Fruit fly (Drosophila melanogaster) whole organism, pupa: ENCODE results near the gene CG33630.
A peak's percentile ranks its signal among the peaks of the same experiment; 100 is the strongest.

Source experiments
- CG10348 ChIP-seq: fragments of 200-800 bp; sonication (Bioruptor generic); IDR thresholded peaks from 2 replicates; pipeline ENCODE4 v1.3.6; 2022; ENCODE audit warnings: missing biosample characterization, missing genetic modification characterization
- CG12605 ChIP-seq: fragments of 200-800 bp; sonication (Bioruptor generic); IDR thresholded peaks from 2 replicates; pipeline ENCODE4 v1.3.6; 2022; ENCODE audit warnings: missing biosample characterization, missing genetic modification characterization
- CG13204 ChIP-seq: fragments of 200-800 bp; sonication (Bioruptor generic); optimal IDR thresholded peaks from 2 replicates; lab custom pipeline; 2018; ENCODE audit warnings: missing biosample characterization, mild to moderate bottlenecking, missing genetic modification characterization, moderate library complexity
- CG14655 ChIP-seq: fragments of 200-800 bp; sonication (Bioruptor generic); optimal IDR thresholded peaks from 3 replicates; lab custom pipeline; 2017; ENCODE audit warnings: mild to moderate bottlenecking, missing biosample characterization, missing genetic modification reagents, missing genetic modification characterization
- CG15710 ChIP-seq: fragments of 200-800 bp; sonication (Bioruptor generic); optimal IDR thresholded peaks from 2 replicates; lab custom pipeline; 2018; ENCODE audit warnings: missing biosample characterization, mild to moderate bottlenecking, missing genetic modification characterization, moderate library complexity
- CG17806 ChIP-seq: fragments of 200-800 bp; sonication (Bioruptor generic); optimal IDR thresholded peaks from 2 replicates; lab custom pipeline; 2018; ENCODE audit warnings: missing biosample characterization, mild to moderate bottlenecking, missing genetic modification characterization, moderate library complexity
- CG32121 ChIP-seq: fragments of 200-800 bp; sonication (Bioruptor generic); IDR thresholded peaks from 2 replicates; pipeline ENCODE4 v1.3.6; 2022; ENCODE audit warnings: missing biosample characterization, missing genetic modification characterization
- CG34367 ChIP-seq: fragments of 200-800 bp; sonication (Bioruptor generic); optimal IDR thresholded peaks from 2 replicates; lab custom pipeline; 2018; ENCODE audit warnings: missing biosample characterization, mild to moderate bottlenecking, missing genetic modification characterization
- CG4496 ChIP-seq: fragments of 200-800 bp; sonication (Bioruptor generic); IDR thresholded peaks from 3 replicates; pipeline ENCODE4 v1.3.6; 2022; ENCODE audit warnings: missing biosample characterization, missing genetic modification characterization
- CG8159 ChIP-seq: fragments of 200-800 bp; sonication (Bioruptor generic); optimal IDR thresholded peaks from 3 replicates; lab custom pipeline; 2018; ENCODE audit warnings: missing biosample characterization, mild to moderate bottlenecking, missing genetic modification characterization, moderate library complexity
- CG8301 ChIP-seq: fragments of 200-800 bp; sonication (Bioruptor generic); optimal IDR thresholded peaks from 2 replicates; lab custom pipeline; 2018; ENCODE audit warnings: missing biosample characterization, mild to moderate bottlenecking, missing genetic modification characterization
- CG9948 ChIP-seq: fragments of 200-800 bp; sonication (Bioruptor generic); optimal IDR thresholded peaks from 2 replicates; lab custom pipeline; 2018; ENCODE audit warnings: missing biosample characterization, mild to moderate bottlenecking, missing genetic modification characterization, moderate library complexity
- D1 ChIP-seq: fragments of 200-800 bp; sonication (Bioruptor generic); optimal IDR thresholded peaks from 2 replicates; lab custom pipeline; 2018; ENCODE audit warnings: missing biosample characterization, mild to moderate bottlenecking, missing genetic modification characterization, moderate library complexity
- EcR ChIP-seq: fragments of 200-800 bp; sonication (Bioruptor generic); optimal IDR thresholded peaks from 3 replicates; lab custom pipeline; 2019; ENCODE audit warnings: missing biosample characterization, missing genetic modification characterization, mild to moderate bottlenecking, moderate library complexity, missing genetic modification reagents
- Ets98B ChIP-seq: fragments of 200-800 bp; sonication (Bioruptor generic); IDR thresholded peaks from 2 replicates; pipeline ENCODE4 v1.3.6; 2022; ENCODE audit warnings: missing biosample characterization, missing genetic modification characterization
- Pif1A ChIP-seq: fragments of 200-800 bp; sonication (Bioruptor generic); optimal IDR thresholded peaks from 3 replicates; lab custom pipeline; 2016; ENCODE audit warnings: missing biosample characterization, missing genetic modification characterization
- Pif1B ChIP-seq: fragments of 200-800 bp; sonication (Bioruptor generic); optimal IDR thresholded peaks from 3 replicates; lab custom pipeline; 2016; ENCODE audit warnings: missing biosample characterization, missing genetic modification characterization
- Snoo ChIP-seq: fragments of 200-800 bp; sonication (Bioruptor generic); optimal IDR thresholded peaks from 3 replicates; lab custom pipeline; 2017; ENCODE audit warnings: missing biosample characterization, mild to moderate bottlenecking, missing genetic modification characterization, inconsistent platforms
- fd96Ca ChIP-seq: fragments of 200-800 bp; sonication (Bioruptor generic); IDR thresholded peaks from 3 replicates; pipeline ENCODE4 v1.3.6; 2022; ENCODE audit warnings: missing biosample characterization, missing genetic modification characterization
- gl ChIP-seq: fragments of 200-800 bp; sonication (Bioruptor generic); optimal IDR thresholded peaks from 2 replicates; lab custom pipeline; 2018; ENCODE audit warnings: missing biosample characterization, mild to moderate bottlenecking, missing genetic modification characterization

The CG33630 gene

dm6 chr3R:10089171-10089664, 26.8 kb downstream of the CG33630 start:
- peak; percentile 23 for TF ChIP-seq Pif1B (GFP tag; lab: Kevin White, UChicago)
- peak; percentile 54; the same call in 1 of the 3 replicates for TF ChIP-seq CG4496
- TF ChIP-seq Ets98B (GFP tag; lab: Robert Waterston, UW), result peak; percentile 35; the same call in 1 of the 2 replicates
- no peak for TF ChIP-seq Pif1A (GFP tag; lab: Kevin White, UChicago)
- TF ChIP-seq Snoo (tag; lab: Kevin White, UChicago), result peak; percentile 17
- TF ChIP-seq EcR (GFP tag; lab: Kevin White, UChicago), result peak; percentile 84
- TF ChIP-seq CG15710 (tag; lab: Kevin White, UChicago), result no peak

dm6 chr3R:10090906-10091305, 28.5 kb downstream of the CG33630 start:
- TF ChIP-seq CG8159 (tag; lab: Kevin White, UChicago) (no peak), CG4496 (peak; percentile 31; the same call in 1 of the 3 replicates), CG9948 (tag; lab: Kevin White, UChicago) (no peak), CG14655 (GFP tag; lab: Kevin White, UChicago) (no peak), CG12605 (GFP tag; lab: Robert Waterston, UW) (no peak)

dm6 chr3R:10091513-10091912, 29.1 kb downstream of the CG33630 start:
- TF ChIP-seq D1 (no peak), CG14655 (GFP tag; lab: Kevin White, UChicago) (no peak)

- TF ChIP-seq Ets98B (GFP tag; lab: Robert Waterston, UW) (peak; percentile 58; the same call in 1 of the 2 replicates), D1 (no peak), CG12605 (GFP tag; lab: Robert Waterston, UW) (peak; percentile 64; the same call in 1 of the 2 replicates), EcR (GFP tag; lab: Kevin White, UChicago) (peak; percentile 11), CG8159 (tag; lab: Kevin White, UChicago) (no peak), CG4496 (peak; percentile 76)
These were observed 31.0 kb downstream of the CG33630 start for dm6 chr3R:10093252-10094030.

- TF ChIP-seq CG4496, result no peak
These were observed 32.6 kb downstream of the CG33630 start for dm6 chr3R:10095052-10095451.

- TF ChIP-seq Ets98B (GFP tag; lab: Robert Waterston, UW) (no peak), gl (tag; lab: Kevin White, UChicago) (no peak), CG8159 (tag; lab: Kevin White, UChicago) (no peak), CG15710 (tag; lab: Kevin White, UChicago) (no peak), CG12605 (GFP tag; lab: Robert Waterston, UW) (no peak)
These were observed 33.3 kb downstream of the CG33630 start for dm6 chr3R:10095765-10096164.

dm6 chr3R:10097531-10098295, 35.3 kb downstream of the CG33630 start:
- TF ChIP-seq CG12605 (GFP tag; lab: Robert Waterston, UW) (0 out of 2 replicates have a peak, but pooled peaks have one; percentile 8), CG32121 (GFP tag; lab: Robert Waterston, UW) (0 out of 2 replicates have a peak, but pooled peaks have one; percentile 11), Ets98B (GFP tag; lab: Robert Waterston, UW) (no peak), EcR (GFP tag; lab: Kevin White, UChicago) (peak; percentile 55)

dm6 chr3R:10098296-10098675, 35.9 kb downstream of the CG33630 start:
- no peak for TF ChIP-seq CG15710 (tag; lab: Kevin White, UChicago)
- no peak for TF ChIP-seq fd96Ca (GFP tag; lab: Robert Waterston, UW)
- TF ChIP-seq CG10348, result no peak
- no peak for TF ChIP-seq CG9948 (tag; lab: Kevin White, UChicago)
- no peak for TF ChIP-seq Pif1A (GFP tag; lab: Kevin White, UChicago)
- TF ChIP-seq CG34367 (tag; lab: Kevin White, UChicago), result no peak
- TF ChIP-seq CG8159 (tag; lab: Kevin White, UChicago), result no peak
- TF ChIP-seq CG17806 (tag; lab: Kevin White, UChicago), result no peak
- TF ChIP-seq CG8301 (tag; lab: Kevin White, UChicago), result no peak
- TF ChIP-seq CG4496, result no peak
- TF ChIP-seq CG13204, result no peak
